Worm (Caenorhabditis elegans) whole organism, L4 larva: ENCODE measurements around the gene F41C6.4.

ENCODE experiments used
- Y5F2A.4 ChIP-seq: fragments of 200-800 bp; sonication (Bioruptor generic); optimal IDR thresholded peaks from 2 replicates; lab custom pipeline; 2018; ENCODE audit warnings: mild to moderate bottlenecking, missing genetic modification characterization, missing compliant biosample characterization
- ceh-20 ChIP-seq: fragments of 200-800 bp; sonication (Bioruptor generic); IDR thresholded peaks from 2 replicates; pipeline ENCODE4 v1.3.6; 2022; ENCODE audit warnings: missing genetic modification reagents, missing genetic modification characterization, missing compliant biosample characterization
- saeg-2 ChIP-seq: fragments of 200-800 bp; sonication (Bioruptor generic); IDR thresholded peaks from 2 replicates; pipeline ENCODE4 v1.3.6; 2022; ENCODE audit warnings: missing genetic modification reagents, missing genetic modification characterization, missing compliant biosample characterization

- no peak for TF ChIP-seq Y5F2A.4 (GFP tag; lab: Kevin White, UChicago)
- TF ChIP-seq saeg-2 (GFP tag; lab: Robert Waterston, UW) = no peak
- TF ChIP-seq ceh-20 (GFP tag; lab: Robert Waterston, UW) = no peak
These were observed 13.1 kb downstream of the F41C6.4 start for ce11 chrX:6861564-6861963.
